Fruit fly (Drosophila melanogaster) whole organism, wandering third instar larva: ENCODE results near the gene galla-2.

ENCODE experiments used
- CG32264 ChIP-seq: fragments of 200-800 bp; sonication (Bioruptor generic); optimal IDR thresholded peaks from 2 replicates; lab custom pipeline; 2016; ENCODE audit warnings: missing biosample characterization, missing genetic modification characterization
- Dfd ChIP-seq: fragments of >200 bp; optimal IDR thresholded peaks from 2 replicates; lab custom pipeline; 2017; ENCODE audit warnings: missing biosample characterization, missing genetic modification characterization
- Jra ChIP-seq: sonication (Bioruptor generic); optimal IDR thresholded peaks from 2 replicates; lab custom pipeline; 2016; ENCODE audit warnings: missing biosample characterization, missing genetic modification characterization
- OdsH ChIP-seq: fragments of 200-800 bp; sonication (Bioruptor generic); optimal IDR thresholded peaks from 2 replicates; lab custom pipeline; 2016; ENCODE audit warnings: missing biosample characterization, mild to moderate bottlenecking, missing genetic modification characterization
- Sp1 ChIP-seq: fragments of 200-800 bp; sonication (Bioruptor generic); optimal IDR thresholded peaks from 3 replicates; lab custom pipeline; 2019; ENCODE audit warnings: missing biosample characterization, mild to moderate bottlenecking, missing genetic modification characterization, moderate library complexity

dm6 chr3L:10904770-10905169 is 22.1 kb downstream of the galla-2 start:
- TF ChIP-seq CG32264 (GFP tag; lab: Kevin White, UChicago) (no peak), OdsH (GFP tag; lab: Kevin White, UChicago) (no peak), Sp1 (GFP tag; lab: Kevin White, UChicago) (no peak), Dfd (GFP tag; lab: Kevin White, UChicago) (no peak), Jra (GFP tag; lab: Kevin White, UChicago) (no peak)
